Worm (Caenorhabditis elegans) whole organism, L4 larva: ENCODE results near the gene ani-2.

Experiments used
- D1046.2 ChIP-seq: fragments of 200-800 bp; sonication (Bioruptor generic); IDR thresholded peaks from 2 replicates; pipeline ENCODE4 v1.3.6; 2022; ENCODE audit warnings: missing genetic modification characterization, missing compliant biosample characterization
- F37D6.2 ChIP-seq: sonication (generic microtip); optimal IDR thresholded peaks from 2 replicates; lab custom pipeline; 2016; ENCODE audit warnings: mild to moderate bottlenecking, missing genetic modification characterization, missing compliant biosample characterization
- F44E2.7 ChIP-seq: fragments of 200-800 bp; sonication (Bioruptor generic); IDR thresholded peaks from 2 replicates; pipeline ENCODE4 v2.1.2; 2022; ENCODE audit warnings: missing genetic modification characterization, missing compliant biosample characterization
- Y105C5A.15 ChIP-seq: fragments of 200-800 bp; sonication (Bioruptor generic); IDR thresholded peaks from 2 replicates; pipeline ENCODE4 v1.3.6; 2022; ENCODE audit warnings: missing genetic modification characterization, missing compliant biosample characterization
- ZK337.2 ChIP-seq: fragments of 200-800 bp; sonication (Bioruptor generic); IDR thresholded peaks from 2 replicates; pipeline ENCODE4 v1.3.6; 2022; ENCODE audit warnings: missing genetic modification reagents, missing genetic modification characterization, missing compliant biosample characterization
- aha-1 ChIP-seq: fragments of 150-350 bp; peaks from one replicate; lab custom pipeline; 2014; ENCODE audit warnings: missing biosample characterization, missing genetic modification characterization
- attf-4 ChIP-seq: sonication (generic microtip); optimal IDR thresholded peaks from 3 replicates; lab custom pipeline; 2017; ENCODE audit warnings: missing biosample characterization, missing genetic modification characterization
- ceh-28 ChIP-seq: fragments of 150-350 bp; optimal IDR thresholded peaks from 2 replicates; lab custom pipeline; 2014; ENCODE audit warnings: missing biosample characterization, missing genetic modification reagents, missing genetic modification characterization
- ceh-32 ChIP-seq: sonication (generic microtip); optimal IDR thresholded peaks from 2 replicates; lab custom pipeline; 2016; ENCODE audit warnings: mild to moderate bottlenecking, missing genetic modification characterization, missing compliant biosample characterization; ENCODE audit not compliant: poor library complexity
- ceh-62 ChIP-seq: sonication (generic microtip); optimal IDR thresholded peaks from 2 replicates; lab custom pipeline; 2017; ENCODE audit warnings: missing biosample characterization, missing genetic modification characterization
- ces-1 ChIP-seq: fragments of 150-350 bp; sonication (generic microtip); optimal IDR thresholded peaks from 4 replicates; lab custom pipeline; 2014; ENCODE audit warnings: missing biosample characterization, missing genetic modification reagents, missing genetic modification characterization
- daf-16 ChIP-seq, 3 experiments: sonication (generic microtip); optimal IDR thresholded peaks; 2 replicates each; lab custom pipeline; 2016 to 2017; ENCODE audit warnings: missing genetic modification characterization in 3 of 3, missing genetic modification reagents in 3 of 3, mild to moderate bottlenecking in 2 of 3, missing compliant biosample characterization in 2 of 3, missing biosample characterization in 1 of 3, moderate library complexity in 1 of 3
- dmd-6 ChIP-seq: fragments of 200-800 bp; sonication (Bioruptor generic); IDR thresholded peaks from 2 replicates; pipeline ENCODE4 v1.3.6; 2022; ENCODE audit warnings: missing genetic modification reagents, missing genetic modification characterization, missing compliant biosample characterization
- dmd-8 ChIP-seq: fragments of 200-800 bp; sonication (Bioruptor generic); IDR thresholded peaks from 2 replicates; pipeline ENCODE4 v1.3.6; 2022; ENCODE audit warnings: missing genetic modification characterization, missing compliant biosample characterization
- dmd-9 ChIP-seq: fragments of 200-800 bp; sonication (Bioruptor generic); IDR thresholded peaks from 2 replicates; pipeline ENCODE4 v1.3.6; 2022; ENCODE audit warnings: missing genetic modification reagents, missing genetic modification characterization, missing compliant biosample characterization
- dve-1 ChIP-seq: sonication (generic microtip); optimal IDR thresholded peaks from 2 replicates; lab custom pipeline; 2017; ENCODE audit warnings: antibody characterized with exemption, mild to moderate bottlenecking, missing genetic modification characterization, missing compliant biosample characterization; ENCODE audit not compliant: insufficient read depth
- hif-1 ChIP-seq, 2 experiments: sonication (generic microtip); optimal IDR thresholded peaks; 2 replicates each; lab custom pipeline; 2016 to 2017; ENCODE audit warnings: missing compliant biosample characterization in 2 of 2, missing genetic modification characterization in 2 of 2, missing genetic modification reagents in 2 of 2, missing genotype in 2 of 2, mild to moderate bottlenecking in 1 of 2
- hlh-11 ChIP-seq: fragments of 200-800 bp; sonication (Bioruptor generic); optimal IDR thresholded peaks from 2 replicates; lab custom pipeline; 2018; ENCODE audit warnings: mild to moderate bottlenecking, missing genetic modification characterization, missing compliant biosample characterization
- hlh-30 ChIP-seq: sonication (generic microtip); optimal IDR thresholded peaks from 2 replicates; lab custom pipeline; 2017; ENCODE audit warnings: antibody characterized with exemption, mild to moderate bottlenecking, missing genetic modification characterization, missing compliant biosample characterization; ENCODE audit not compliant: insufficient read depth
- jun-1 ChIP-seq: fragments of 150-350 bp; optimal IDR thresholded peaks from 2 replicates; lab custom pipeline; 2014; ENCODE audit warnings: missing biosample characterization, missing genetic modification reagents, missing genetic modification characterization
- lin-29 ChIP-seq: fragments of 200-800 bp; sonication (Bioruptor generic); IDR thresholded peaks from 2 replicates; pipeline ENCODE4 v1.3.6; 2022; ENCODE audit warnings: missing genetic modification reagents, missing genetic modification characterization, missing compliant biosample characterization
- lin-38 ChIP-seq: fragments of 200-800 bp; sonication (Bioruptor generic); IDR thresholded peaks from 2 replicates; pipeline ENCODE4 v1.3.6; 2022; ENCODE audit warnings: missing genetic modification reagents, missing genetic modification characterization, missing compliant biosample characterization
- madf-9 ChIP-seq: fragments of 200-800 bp; sonication (Bioruptor generic); conservative IDR thresholded peaks from 2 replicates; pipeline ENCODE4 v1.3.6; 2022; ENCODE audit warnings: missing genetic modification reagents, missing genetic modification characterization, missing compliant biosample characterization
- mep-1 ChIP-seq: fragments of 150-350 bp; sonication (generic microtip); optimal IDR thresholded peaks from 3 replicates; lab custom pipeline; 2014; ENCODE audit warnings: missing biosample characterization, missing genetic modification characterization
- mxl-3 ChIP-seq: fragments of 200-800 bp; sonication (Bioruptor generic); optimal IDR thresholded peaks from 2 replicates; lab custom pipeline; 2018; ENCODE audit warnings: mild to moderate bottlenecking, missing genetic modification characterization, missing compliant biosample characterization
- nhr-10 ChIP-seq: fragments of 150-350 bp; optimal IDR thresholded peaks from 2 replicates; lab custom pipeline; 2014; ENCODE audit warnings: missing biosample characterization, missing genetic modification characterization
- nhr-102 ChIP-seq: sonication (generic microtip); optimal IDR thresholded peaks from 2 replicates; lab custom pipeline; 2016; ENCODE audit warnings: mild to moderate bottlenecking, missing genetic modification characterization, moderate library complexity, missing compliant biosample characterization
- nhr-11 ChIP-seq: fragments of 150-350 bp; optimal IDR thresholded peaks from 2 replicates; lab custom pipeline; 2014; ENCODE audit warnings: missing biosample characterization, missing genetic modification characterization
- nhr-28 ChIP-seq: fragments of 150-350 bp; optimal IDR thresholded peaks from 2 replicates; lab custom pipeline; 2014; ENCODE audit warnings: missing biosample characterization, missing genetic modification characterization
- nhr-48 ChIP-seq: sonication (generic microtip); optimal IDR thresholded peaks from 2 replicates; lab custom pipeline; 2016; ENCODE audit warnings: mild to moderate bottlenecking, missing genetic modification characterization, missing compliant biosample characterization
- nhr-6 ChIP-seq: fragments of 150-350 bp; optimal IDR thresholded peaks from 2 replicates; lab custom pipeline; 2014; ENCODE audit warnings: missing biosample characterization, missing genetic modification characterization
- nhr-76 ChIP-seq: fragments of 150-350 bp; optimal IDR thresholded peaks from 2 replicates; lab custom pipeline; 2014; ENCODE audit warnings: missing biosample characterization, missing genetic modification characterization
- pha-4 ChIP-seq, 2 experiments: fragments of 150-350 bp in 1 of 2; fragments of 200-800 bp in 1 of 2; sonication (Bioruptor generic) in 1 of 2; IDR thresholded peaks in 1 of 2; optimal IDR thresholded peaks in 1 of 2; 2 replicates each; pipeline versions ENCODE4 v1.3.6 to Lab custom; 2014 to 2022; ENCODE audit warnings: missing genetic modification characterization in 2 of 2, missing genetic modification reagents in 2 of 2, missing biosample characterization in 1 of 2, missing compliant biosample characterization in 1 of 2
- pqm-1 ChIP-seq: sonication (generic microtip); optimal IDR thresholded peaks from 2 replicates; lab custom pipeline; 2017; ENCODE audit warnings: missing biosample characterization, missing genetic modification characterization
- rbr-2 ChIP-seq: sonication (generic microtip); optimal IDR thresholded peaks from 2 replicates; lab custom pipeline; 2016; ENCODE audit warnings: missing genotype, missing genetic modification characterization, missing compliant biosample characterization
- spr-1 ChIP-seq: sonication (generic microtip); optimal IDR thresholded peaks from 2 replicates; lab custom pipeline; 2016; ENCODE audit warnings: mild to moderate bottlenecking, missing genetic modification characterization, missing compliant biosample characterization
- tag-97 ChIP-seq: fragments of 200-800 bp; sonication (Bioruptor generic); IDR thresholded peaks from 2 replicates; pipeline ENCODE4 v1.3.6; 2022; ENCODE audit warnings: missing genetic modification characterization, missing compliant biosample characterization
- unc-39 ChIP-seq: sonication (generic microtip); optimal IDR thresholded peaks from 2 replicates; lab custom pipeline; 2017; ENCODE audit warnings: missing biosample characterization, missing genetic modification characterization
- zfp-3 ChIP-seq: fragments of 200-800 bp; sonication (Bioruptor generic); conservative IDR thresholded peaks from 2 replicates; pipeline ENCODE4 v1.3.6; 2022; ENCODE audit warnings: missing genetic modification reagents, missing genetic modification characterization, missing compliant biosample characterization
- ztf-11 ChIP-seq: fragments of 150-350 bp; optimal IDR thresholded peaks from 2 replicates; lab custom pipeline; 2014; ENCODE audit warnings: missing biosample characterization, missing genetic modification characterization

ani-2 gene

ce11 chrII:6335358-6335757 lies 29.8 kb downstream of the ani-2 start, which contains the start of gene C32D5.14:
Gene C32D5.14 (plus strand): TSS chrII:6335488.
- TF ChIP-seq madf-9 (GFP tag; lab: Robert Waterston, UW) (no peak), tag-97 (GFP tag; lab: Robert Waterston, UW) (no peak), pha-4 (GFP tag; IDR thresholded peaks at IDR 0.05; lab: Robert Waterston, UW) (no peak), pha-4 (tag; optimal IDR thresholded peaks at IDR 0.05; lab: Kevin White, UChicago) (no peak), mxl-3 (peak; percentile 52), dmd-8 (GFP tag; lab: Robert Waterston, UW) (no peak), dmd-6 (GFP tag; lab: Robert Waterston, UW) (peak; percentile 84), hif-1 (tag; optimal IDR thresholded peaks at IDR 0.05; lab: Kevin White, UChicago) (peak in 1 of 2 experiments; percentile 45), pqm-1 (tag; lab: Kevin White, UChicago) (no peak), dve-1 (peak; percentile 54), attf-4 (no peak), nhr-11 (tag; lab: Kevin White, UChicago) (peak; percentile 35), daf-16 (GFP tag; optimal IDR thresholded peaks at IDR 0.05; lab: Kevin White, UChicago) (no peak), daf-16 (tag; optimal IDR thresholded peaks at IDR 0.05; lab: Kevin White, UChicago) (peak; percentile 27), F37D6.2 (tag; lab: Kevin White, UChicago) (no peak), D1046.2 (GFP tag; lab: Robert Waterston, UW) (no peak), hlh-11 (peak; percentile 26), aha-1 (peak; percentile 73)

- peak; percentile 31; the same call in 1 of the 2 replicates for TF ChIP-seq dmd-6 (GFP tag; lab: Robert Waterston, UW)
- TF ChIP-seq Y105C5A.15: no peak
- TF ChIP-seq nhr-10 (tag; lab: Kevin White, UChicago): no peak
- TF ChIP-seq nhr-28 (tag; lab: Kevin White, UChicago): peak; percentile 43
- TF ChIP-seq aha-1: no peak
- no peak for TF ChIP-seq F44E2.7 (GFP tag; lab: Robert Waterston, UW)
- no peak for TF ChIP-seq dmd-9
- peak; percentile 40 for TF ChIP-seq hlh-11
- peak; percentile 56 for TF ChIP-seq dve-1
- no peak for TF ChIP-seq pha-4 (GFP tag; IDR thresholded peaks at IDR 0.05; lab: Robert Waterston, UW)
- TF ChIP-seq pha-4 (tag; optimal IDR thresholded peaks at IDR 0.05; lab: Kevin White, UChicago): no peak
- peak; percentile 54 for TF ChIP-seq pqm-1 (tag; lab: Kevin White, UChicago)
- no peak for TF ChIP-seq rbr-2
These were observed 30.4 kb downstream of the ani-2 start for ce11 chrII:6334745-6335260.

- no peak for TF ChIP-seq dmd-9
- no peak for TF ChIP-seq ceh-62 (tag; lab: Kevin White, UChicago)
- no peak for TF ChIP-seq ces-1
- no peak for TF ChIP-seq lin-38 (GFP tag; lab: Robert Waterston, UW)
- no peak for TF ChIP-seq zfp-3 (GFP tag; lab: Robert Waterston, UW)
- no peak for TF ChIP-seq hlh-11
- TF ChIP-seq ZK337.2: no peak
- TF ChIP-seq nhr-11 (tag; lab: Kevin White, UChicago): no peak
- TF ChIP-seq dmd-8 (GFP tag; lab: Robert Waterston, UW): no peak
- TF ChIP-seq daf-16 (GFP tag; optimal IDR thresholded peaks at IDR 0.05; lab: Kevin White, UChicago): no peak
- no peak for TF ChIP-seq daf-16 (tag; optimal IDR thresholded peaks at IDR 0.05; lab: Kevin White, UChicago)
- no peak for TF ChIP-seq ceh-32 (tag; lab: Kevin White, UChicago)
- no peak for TF ChIP-seq F44E2.7 (GFP tag; lab: Robert Waterston, UW)
- TF ChIP-seq jun-1 (tag; lab: Kevin White, UChicago): no peak
These were observed 31.3 kb downstream of the ani-2 start, which contains the start of gene ttc-39B for ce11 chrII:6333887-6334286. Gene ttc-39B (minus strand): TSS chrII:6333987.

- TF ChIP-seq rbr-2 (peak; percentile 96), unc-39 (tag; lab: Kevin White, UChicago) (no peak), pqm-1 (tag; lab: Kevin White, UChicago) (peak; percentile 32), ztf-11 (tag; lab: Kevin White, UChicago) (peak; percentile 16), nhr-76 (no peak), lin-29 (0 out of 2 replicates have a peak, but pooled peaks have one; percentile 20), hlh-30 (peak; percentile 95), hif-1 (tag; optimal IDR thresholded peaks at IDR 0.05; lab: Kevin White, UChicago) (peak in 1 of 2 experiments; percentile 82), dmd-9 (no peak), nhr-102 (tag; lab: Kevin White, UChicago) (peak; percentile 87), nhr-10 (tag; lab: Kevin White, UChicago) (peak; percentile 23), nhr-48 (peak; percentile 71), D1046.2 (GFP tag; lab: Robert Waterston, UW) (no peak), nhr-28 (tag; lab: Kevin White, UChicago) (peak; percentile 86), nhr-6 (tag; lab: Kevin White, UChicago) (peak; percentile 79), ceh-28 (tag; lab: Kevin White, UChicago) (peak; percentile 29), spr-1 (peak; percentile 87), mep-1 (tag; lab: Kevin White, UChicago) (peak; percentile 96), dve-1 (peak; percentile 94), daf-16 (GFP tag; optimal IDR thresholded peaks at IDR 0.05; lab: Kevin White, UChicago) (peak; percentile 50 to 86), daf-16 (tag; optimal IDR thresholded peaks at IDR 0.05; lab: Kevin White, UChicago) (peak; percentile 75)
These were observed 33.8 kb downstream of the ani-2 start, which contains the start of gene set-4 for ce11 chrII:6331222-6331830. Gene set-4 (minus strand): TSS chrII:6331341.
